Worm (Caenorhabditis elegans): ENCODE results near the gene col-92.
A peak's percentile ranks its signal among the peaks of the same experiment; 100 is the strongest.

col-92 gene

DNA sequence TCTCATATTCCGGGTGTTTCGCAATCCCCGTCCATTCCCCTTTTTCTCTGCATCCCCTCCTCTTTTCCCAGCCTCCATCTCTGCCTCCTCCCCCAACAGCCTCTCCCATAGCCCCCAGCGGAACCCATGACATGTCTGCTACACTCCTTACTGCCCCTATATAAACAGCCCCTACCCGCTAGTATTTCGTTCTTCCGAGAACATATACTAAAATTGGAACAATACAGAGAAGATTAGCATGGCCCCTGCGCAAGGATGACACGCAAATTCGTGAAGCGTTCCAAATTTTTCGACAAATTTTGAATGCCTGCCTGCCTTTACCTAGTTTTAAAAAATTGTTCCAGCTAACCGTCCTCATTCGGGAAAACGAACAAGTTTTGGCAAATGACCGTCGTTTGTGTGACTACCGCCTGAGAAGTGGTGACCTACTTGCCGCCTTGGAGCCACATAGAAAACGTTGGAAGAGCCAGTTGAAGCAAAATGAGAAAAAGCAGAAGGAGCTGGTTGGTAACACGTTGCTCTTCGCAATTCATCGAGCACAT is 6.5 kb upstream of the col-92 start (continued):
- TF ChIP-seq nhr-43 (tag; optimal IDR thresholded peaks at IDR 0.05; ENCODE audit: poor library complexity, severe bottlenecking), result peak; percentile 96
- TF ChIP-seq ceh-28 (tag; optimal IDR thresholded peaks at IDR 0.05), result peak; percentile 88
- TF ChIP-seq zag-1 (tag; optimal IDR thresholded peaks at IDR 0.05), result peak; percentile 67
- peak; percentile 93 for TF ChIP-seq egl-5 (tag; optimal IDR thresholded peaks at IDR 0.05)
- peak; percentile 37 for TF ChIP-seq nhr-237 (tag; optimal IDR thresholded peaks at IDR 0.05)
- peak; percentile 86 for TF ChIP-seq R02D3.7 (tag; optimal IDR thresholded peaks at IDR 0.05)
- peak; percentile 89 for TF ChIP-seq jun-1 (tag; optimal IDR thresholded peaks at IDR 0.05)
- peak; percentile 87 for TF ChIP-seq nhr-77 (tag; optimal IDR thresholded peaks at IDR 0.05)
- TF ChIP-seq pha-4 (tag; optimal IDR thresholded peaks at IDR 0.05), result peak; percentile 94

- peak; percentile 91 for TF ChIP-seq nhr-25 (tag; optimal IDR thresholded peaks at IDR 0.05)
- no peak for TF ChIP-seq aly-2 (tag; optimal IDR thresholded peaks at IDR 0.05)
- TF ChIP-seq ama-1 (optimal IDR thresholded peaks at IDR 0.05), result peak; percentile 3
These were observed 4.6 kb upstream of the col-92 start, which contains the start of gene col-94 for ce11 chrIII:10987561-10988184. col-94 (minus strand) TSS chrIII:10987873.

ce11 chrIII:10986438-10986837 is 3.4 kb upstream of the col-92 start:
- TF ChIP-seq nhr-43 (tag; optimal IDR thresholded peaks at IDR 0.05; ENCODE audit: poor library complexity, severe bottlenecking) (peak; percentile 48), nhr-25 (tag; optimal IDR thresholded peaks at IDR 0.05) (peak; percentile 25)

DNA sequence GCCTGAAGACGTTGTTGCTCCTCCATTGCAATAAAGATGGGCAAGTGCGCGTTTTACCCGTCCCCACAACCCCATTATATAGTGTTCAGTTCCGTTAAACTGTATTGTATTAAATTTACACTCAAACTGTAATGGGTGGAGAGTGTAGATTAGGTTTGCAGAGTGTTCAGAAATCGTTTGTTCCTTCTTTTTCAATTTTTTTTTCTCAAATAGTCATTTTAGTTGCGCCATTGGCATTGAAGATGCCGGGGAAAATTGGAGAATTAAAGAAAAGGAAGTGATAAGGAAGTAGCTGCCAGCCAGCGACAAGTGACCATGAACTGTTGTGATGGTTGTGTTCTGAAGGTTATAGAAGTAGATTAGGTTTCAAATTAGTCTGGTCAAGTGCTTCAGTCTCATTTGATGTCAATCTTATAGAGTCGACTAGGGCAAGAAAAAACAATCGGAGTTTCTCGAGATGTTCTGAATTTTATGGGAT is 2.5 kb upstream of the col-92 start, which contains the start of gene col-93:
Gene col-93, minus strand, starts transcription at position 51 of the 478 bp plus-strand sequence.
- TF ChIP-seq unc-62 (GFP tag; optimal IDR thresholded peaks at IDR 0.05) (peak; percentile 14), nhr-25 (tag; optimal IDR thresholded peaks at IDR 0.05) (peak; percentile 86), elt-3 (tag; optimal IDR thresholded peaks at IDR 0.05) (peak in 1 of 3 experiments; percentile 49), nhr-28 (tag; optimal IDR thresholded peaks at IDR 0.05) (no peak)

ce11 chrIII:10981555-10981954 is 1.5 kb downstream of the col-92 start:
- TF ChIP-seq ceh-82 (tag; optimal IDR thresholded peaks at IDR 0.05), result no peak
- TF ChIP-seq nhr-43 (tag; optimal IDR thresholded peaks at IDR 0.05; ENCODE audit: poor library complexity, severe bottlenecking), result no peak
- TF ChIP-seq sea-2 (GFP tag; optimal IDR thresholded peaks at IDR 0.05), result no peak
- no peak for TF ChIP-seq nhr-67 (tag; optimal IDR thresholded peaks at IDR 0.05)
- TF ChIP-seq ZK546.5 (tag; optimal IDR thresholded peaks at IDR 0.05), result no peak
- TF ChIP-seq pqm-1 (tag; optimal IDR thresholded peaks at IDR 0.05), result no peak

ce11 chrIII:10976580-10976979 is 6.5 kb downstream of the col-92 start:
- TF ChIP-seq snpc-4 (tag; optimal IDR thresholded peaks at IDR 0.05), result no peak
- no peak for TF ChIP-seq nhr-237 (tag; optimal IDR thresholded peaks at IDR 0.05)
- no peak for TF ChIP-seq unc-62 (GFP tag; optimal IDR thresholded peaks at IDR 0.05)
- no peak for TF ChIP-seq skn-1 (tag; optimal IDR thresholded peaks at IDR 0.05)
- no peak for TF ChIP-seq mml-1 (tag; optimal IDR thresholded peaks at IDR 0.05)
- no peak for TF ChIP-seq lin-39 (tag; optimal IDR thresholded peaks at IDR 0.05)
- no peak for TF ChIP-seq fkh-10 (GFP tag; optimal IDR thresholded peaks at IDR 0.05)
- TF ChIP-seq nhr-28 (tag; optimal IDR thresholded peaks at IDR 0.05), result no peak
- no peak for TF ChIP-seq ceh-9 (tag; optimal IDR thresholded peaks at IDR 0.05)

DNA sequence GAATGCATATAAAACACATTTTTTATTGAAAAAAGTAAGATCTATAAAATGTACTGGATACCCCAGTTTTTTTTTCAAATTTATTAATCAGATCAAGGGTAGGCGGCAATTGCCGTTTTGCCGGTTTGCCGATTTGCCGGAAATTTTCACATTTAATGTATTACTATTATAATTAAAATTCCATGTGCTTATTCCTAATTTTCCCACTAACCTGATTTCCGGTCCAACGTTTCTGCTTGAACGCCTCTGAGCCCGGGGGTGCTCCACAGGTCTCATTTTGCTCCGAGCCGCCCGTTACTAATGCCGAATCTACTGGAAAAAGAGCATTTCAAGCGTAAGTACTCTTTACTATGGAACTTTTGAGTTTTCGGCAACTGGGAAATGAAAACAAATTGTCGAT is 13.4 kb downstream of the col-92 start, which contains the start of gene dhc-4:
Gene dhc-4, plus strand, starts transcription at position 301 of the 400 bp plus-strand sequence.
- TF ChIP-seq ztf-4 (tag; optimal IDR thresholded peaks at IDR 0.05), result no peak
- no peak for TF ChIP-seq elt-3 (tag; optimal IDR thresholded peaks at IDR 0.05)
- TF ChIP-seq pqm-1 (tag; optimal IDR thresholded peaks at IDR 0.05), result no peak
- TF ChIP-seq nhr-25 (tag; optimal IDR thresholded peaks at IDR 0.05), result no peak
- TF ChIP-seq fkh-10 (GFP tag; optimal IDR thresholded peaks at IDR 0.05), result no peak
- TF ChIP-seq mml-1 (tag; optimal IDR thresholded peaks at IDR 0.05), result no peak
- no peak for TF ChIP-seq lin-39 (tag; optimal IDR thresholded peaks at IDR 0.05)
- TF ChIP-seq nfya-1 (tag; optimal IDR thresholded peaks at IDR 0.05; ENCODE audit: insufficient read depth), result no peak
- no peak for TF ChIP-seq snpc-4 (tag; optimal IDR thresholded peaks at IDR 0.05)
- no peak for TF ChIP-seq nhr-77 (tag; optimal IDR thresholded peaks at IDR 0.05)
- TF ChIP-seq ZK546.5 (tag; optimal IDR thresholded peaks at IDR 0.05), result no peak
- TF ChIP-seq elt-2 (tag; optimal IDR thresholded peaks at IDR 0.05), result no peak
- no peak for TF ChIP-seq daf-12 (tag; optimal IDR thresholded peaks at IDR 0.05)

All from whole organism, L3 larva.